Worm (Caenorhabditis elegans) whole organism, early embryonic: ENCODE data around the gene F01F1.11.

ENCODE experiments used
- B0310.2 ChIP-seq: sonication (generic microtip); optimal IDR thresholded peaks from 2 replicates; lab custom pipeline; 2016; ENCODE audit warnings: mild to moderate bottlenecking, missing genetic modification characterization, missing compliant biosample characterization
- F13C5.2 ChIP-seq: sonication (generic microtip); optimal IDR thresholded peaks from 2 replicates; lab custom pipeline; 2017; ENCODE audit warnings: mild to moderate bottlenecking, missing genetic modification characterization, inconsistent platforms, missing compliant biosample characterization
- aly-1 ChIP-seq: sonication (generic microtip); optimal IDR thresholded peaks from 2 replicates; lab custom pipeline; 2016; ENCODE audit warnings: missing genetic modification characterization, missing compliant biosample characterization
- ama-1 ChIP-seq: fragments of 150-350 bp; optimal IDR thresholded peaks from 2 replicates; lab custom pipeline; 2014
- ceh-13 ChIP-seq: fragments of 200-800 bp; sonication (Bioruptor generic); optimal IDR thresholded peaks from 2 replicates; lab custom pipeline; 2018; ENCODE audit warnings: mild to moderate bottlenecking, missing genetic modification characterization, missing compliant biosample characterization
- ceh-36 ChIP-seq: sonication (generic microtip); optimal IDR thresholded peaks from 2 replicates; lab custom pipeline; 2016; ENCODE audit warnings: missing genetic modification characterization, inconsistent platforms, missing compliant biosample characterization
- ets-7 ChIP-seq: sonication (generic microtip); optimal IDR thresholded peaks from 2 replicates; lab custom pipeline; 2016; ENCODE audit warnings: missing genotype, missing genetic modification characterization, missing compliant biosample characterization
- flt-1 ChIP-seq: fragments of 200-800 bp; sonication (Bioruptor generic); IDR thresholded peaks from 2 replicates; pipeline ENCODE4 v1.3.6; 2022; ENCODE audit warnings: missing genetic modification characterization, missing compliant biosample characterization
- hmbx-1 ChIP-seq: sonication (generic microtip); optimal IDR thresholded peaks from 2 replicates; lab custom pipeline; 2016; ENCODE audit warnings: mild to moderate bottlenecking, missing genetic modification characterization, missing compliant biosample characterization
- hmg-4 ChIP-seq: fragments of 200-800 bp; sonication (Bioruptor generic); optimal IDR thresholded peaks from 2 replicates; lab custom pipeline; 2018; ENCODE audit warnings: mild to moderate bottlenecking, missing genetic modification characterization, missing compliant biosample characterization
- hnd-1 ChIP-seq: sonication (generic microtip); optimal IDR thresholded peaks from 2 replicates; lab custom pipeline; 2016; ENCODE audit warnings: missing genetic modification characterization, missing compliant biosample characterization
- pes-1 ChIP-seq: fragments of 200-800 bp; sonication (Bioruptor generic); IDR thresholded peaks from 2 replicates; pipeline ENCODE4 v1.3.6; 2022; ENCODE audit warnings: missing genetic modification reagents, missing genetic modification characterization, missing compliant biosample characterization
- scrt-1 ChIP-seq: fragments of 200-800 bp; sonication (Bioruptor generic); IDR thresholded peaks from 2 replicates; pipeline ENCODE4 v1.3.6; 2022; ENCODE audit warnings: missing genetic modification characterization, missing compliant biosample characterization
- sea-1 ChIP-seq: fragments of 200-800 bp; sonication (Bioruptor generic); conservative IDR thresholded peaks from 2 replicates; pipeline ENCODE4 v1.3.6; 2022; ENCODE audit warnings: missing genetic modification characterization, missing compliant biosample characterization
- tbx-11 ChIP-seq: fragments of 200-800 bp; sonication (Bioruptor generic); IDR thresholded peaks from 2 replicates; pipeline ENCODE4 v1.3.6; 2022; ENCODE audit warnings: missing genetic modification characterization, missing compliant biosample characterization
- tbx-37 ChIP-seq: fragments of 200-800 bp; sonication (Bioruptor generic); conservative IDR thresholded peaks from 2 replicates; pipeline ENCODE4 v1.3.6; 2022; ENCODE audit warnings: missing genetic modification reagents, missing genetic modification characterization, missing compliant biosample characterization
- tra-4 ChIP-seq: sonication (generic microtip); optimal IDR thresholded peaks from 2 replicates; lab custom pipeline; 2017; ENCODE audit warnings: missing genetic modification characterization, missing compliant biosample characterization

Gene F01F1.11

ce11 chrIII:5879291-5879968 is 7.8 kb upstream of the F01F1.11 start, which contains the start of gene hpo-10:
Gene hpo-10, plus strand, starts transcription at chrIII:5879489.
- TF ChIP-seq hmg-4 (GFP tag; lab: Kevin White, UChicago) (no peak), tra-4 (no peak), ama-1 (lab: Kevin White, UChicago) (no peak)

- TF ChIP-seq hmg-4 (GFP tag; lab: Kevin White, UChicago) (no peak), tra-4 (no peak), hnd-1 (no peak), tbx-37 (GFP tag; lab: Robert Waterston, UW) (no peak), tbx-11 (GFP tag; lab: Robert Waterston, UW) (no peak), pes-1 (no peak), aly-1 (tag; lab: Kevin White, UChicago) (no peak), hmbx-1 (tag; lab: Kevin White, UChicago) (no peak), flt-1 (GFP tag; lab: Robert Waterston, UW) (no peak), ceh-13 (GFP tag; lab: Kevin White, UChicago) (no peak), F13C5.2 (tag; lab: Kevin White, UChicago) (no peak), scrt-1 (GFP tag; lab: Robert Waterston, UW) (no peak), sea-1 (no peak), ceh-36 (no peak), ets-7 (tag; lab: Kevin White, UChicago) (no peak), B0310.2 (no peak)
These were observed 6.5 kb upstream of the F01F1.11 start, which contains the start of the genes mig-21 and F01F1.2 for ce11 chrIII:5878215-5878614. Gene mig-21, minus strand, starts transcription at chrIII:5878380. Gene F01F1.2, plus strand, starts transcription at chrIII:5878554.

ce11 chrIII:5876867-5877641 is 5.4 kb upstream of the F01F1.11 start:
- TF ChIP-seq tbx-11 (GFP tag; lab: Robert Waterston, UW) (no peak), hmg-4 (GFP tag; lab: Kevin White, UChicago) (no peak), hmbx-1 (tag; lab: Kevin White, UChicago) (no peak), ama-1 (lab: Kevin White, UChicago) (no peak)

DNA sequence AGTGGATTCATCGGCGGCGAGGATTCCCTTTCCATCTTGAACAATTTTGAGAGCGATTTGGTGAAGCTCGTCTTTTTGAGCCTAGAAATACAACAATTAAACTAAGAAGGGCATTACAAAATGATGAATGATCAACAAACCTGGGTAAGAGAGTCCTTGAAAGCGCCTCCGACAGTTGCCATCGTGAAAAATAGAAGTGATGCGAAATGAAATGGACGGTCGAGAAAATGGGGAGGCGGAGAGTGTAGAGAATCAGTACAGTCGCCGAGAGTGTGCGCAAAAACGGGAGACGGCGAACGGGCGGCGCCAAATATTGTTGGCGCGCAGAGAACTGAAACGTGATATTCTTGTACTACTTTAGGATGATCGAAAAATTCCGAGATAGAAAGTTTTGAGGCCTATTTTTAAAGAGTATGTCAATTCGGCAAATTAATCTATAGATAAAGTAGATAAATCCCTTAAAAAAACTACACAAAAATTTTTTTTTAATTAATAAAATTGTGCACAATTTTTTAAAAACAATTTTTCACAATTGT is 4.5 kb upstream of the F01F1.11 start, which contains the start of gene aldo-2:
Gene aldo-2, minus strand, starts transcription at position 486 of the 536 bp plus-strand sequence.
- TF ChIP-seq aly-1 (tag; lab: Kevin White, UChicago) (no peak), hnd-1 (no peak), tbx-37 (GFP tag; lab: Robert Waterston, UW) (no peak), B0310.2 (no peak), ceh-36 (no peak), sea-1 (no peak), ama-1 (lab: Kevin White, UChicago) (no peak), hmbx-1 (tag; lab: Kevin White, UChicago) (no peak), flt-1 (GFP tag; lab: Robert Waterston, UW) (no peak), scrt-1 (GFP tag; lab: Robert Waterston, UW) (no peak), pes-1 (no peak), tbx-11 (GFP tag; lab: Robert Waterston, UW) (no peak), hmg-4 (GFP tag; lab: Kevin White, UChicago) (no peak)

ce11 chrIII:5875705-5876104 is 4.0 kb upstream of the F01F1.11 start:
- TF ChIP-seq B0310.2 (no peak), tbx-37 (GFP tag; lab: Robert Waterston, UW) (no peak), hnd-1 (no peak), tra-4 (no peak), aly-1 (tag; lab: Kevin White, UChicago) (no peak), hmg-4 (GFP tag; lab: Kevin White, UChicago) (no peak), flt-1 (GFP tag; lab: Robert Waterston, UW) (no peak), scrt-1 (GFP tag; lab: Robert Waterston, UW) (no peak), sea-1 (no peak), ceh-13 (GFP tag; lab: Kevin White, UChicago) (no peak), F13C5.2 (tag; lab: Kevin White, UChicago) (no peak), ama-1 (lab: Kevin White, UChicago) (no peak)

- TF ChIP-seq ama-1 (lab: Kevin White, UChicago) = no peak
- no peak for TF ChIP-seq B0310.2
These were observed 3.7 kb upstream of the F01F1.11 start for ce11 chrIII:5875418-5875702.

ce11 chrIII:5874664-5875417 is 3.2 kb upstream of the F01F1.11 start:
- TF ChIP-seq tbx-11 (GFP tag; lab: Robert Waterston, UW) (no peak), ama-1 (lab: Kevin White, UChicago) (no peak), ceh-36 (no peak), B0310.2 (no peak), tbx-37 (GFP tag; lab: Robert Waterston, UW) (no peak), pes-1 (no peak), flt-1 (GFP tag; lab: Robert Waterston, UW) (no peak), F13C5.2 (tag; lab: Kevin White, UChicago) (no peak), hmg-4 (GFP tag; lab: Kevin White, UChicago) (no peak), tra-4 (no peak), ets-7 (tag; lab: Kevin White, UChicago) (no peak), aly-1 (tag; lab: Kevin White, UChicago) (no peak), scrt-1 (GFP tag; lab: Robert Waterston, UW) (no peak)
